Fruit fly (Drosophila melanogaster): ENCODE results near the gene CG45089.

DNA sequence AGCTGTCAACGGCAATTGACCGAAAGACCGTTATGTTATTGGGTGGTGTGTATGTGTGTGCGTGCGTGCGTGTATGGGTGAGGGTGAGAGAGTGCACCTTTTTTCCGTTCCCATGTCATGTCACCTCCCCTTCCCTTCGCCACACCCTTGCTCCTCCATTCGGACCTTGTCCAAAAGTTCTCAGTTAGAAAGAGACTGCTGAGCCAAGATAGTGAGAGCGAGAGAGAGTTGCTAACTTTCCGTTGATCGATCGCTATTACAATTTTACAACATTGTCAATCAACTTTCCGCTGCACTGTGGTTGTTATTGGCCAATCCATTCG lies 44.8 kb upstream of the CG45089 start:
- no peak for TF ChIP-seq disco-r (GFP tag; optimal IDR thresholded peaks at IDR 0.05)
- no peak for TF ChIP-seq CG11560 (tag; IDR thresholded peaks at IDR 0.05)
- TF ChIP-seq org-1 (GFP tag; optimal IDR thresholded peaks at IDR 0.05), result no peak
- TF ChIP-seq Dll (GFP tag; IDR thresholded peaks at IDR 0.05; ENCODE audit: partially characterized antibody), result no peak
- no peak for TF ChIP-seq kay (GFP tag; optimal IDR thresholded peaks at IDR 0.05)
- TF ChIP-seq slbo (GFP tag; IDR thresholded peaks at IDR 0.05), result no peak
- no peak for TF ChIP-seq Hmx (GFP tag; optimal IDR thresholded peaks at IDR 0.05)
- TF ChIP-seq CG11695 (GFP tag; IDR thresholded peaks at IDR 0.05), result no peak
- TF ChIP-seq Dref (GFP tag; IDR thresholded peaks at IDR 0.05), result no peak

Measured in whole organism, embryonic.